Worm (Caenorhabditis elegans): Measurements from ENCODE around the gene sra-37.

ce11 chrX:13843676-13844075 is 49.5 kb downstream of the sra-37 start, which contains the start of gene M03B6.5:
- TF ChIP-seq ceh-82 (tag; optimal IDR thresholded peaks at IDR 0.05) (no peak), nhr-6 (tag; optimal IDR thresholded peaks at IDR 0.05) (no peak), ztf-11 (tag; optimal IDR thresholded peaks at IDR 0.05) (no peak), daf-19 (GFP tag; conservative IDR thresholded peaks at IDR 0.05) (no peak), ama-1 (optimal IDR thresholded peaks at IDR 0.05) (no peak), F10B5.3 (tag; optimal IDR thresholded peaks at IDR 0.05) (no peak), pha-4 (GFP tag; IDR thresholded peaks at IDR 0.05) (no peak), pha-4 (tag; optimal IDR thresholded peaks at IDR 0.05) (no peak), nhr-25 (tag; optimal IDR thresholded peaks at IDR 0.05; ENCODE audit: borderline replicate concordance, insufficient read depth) (no peak), skn-1 (tag; optimal IDR thresholded peaks at IDR 0.05) (no peak), T20F7.1 (GFP tag; optimal IDR thresholded peaks at IDR 0.05) (no peak), ces-1 (GFP tag; optimal IDR thresholded peaks at IDR 0.05) (no peak), unc-39 (tag; optimal IDR thresholded peaks at IDR 0.05) (no peak), lir-3 (tag; optimal IDR thresholded peaks at IDR 0.05) (no peak)
